Fruit fly (Drosophila melanogaster): ENCODE data around the gene CG11723.

DNA sequence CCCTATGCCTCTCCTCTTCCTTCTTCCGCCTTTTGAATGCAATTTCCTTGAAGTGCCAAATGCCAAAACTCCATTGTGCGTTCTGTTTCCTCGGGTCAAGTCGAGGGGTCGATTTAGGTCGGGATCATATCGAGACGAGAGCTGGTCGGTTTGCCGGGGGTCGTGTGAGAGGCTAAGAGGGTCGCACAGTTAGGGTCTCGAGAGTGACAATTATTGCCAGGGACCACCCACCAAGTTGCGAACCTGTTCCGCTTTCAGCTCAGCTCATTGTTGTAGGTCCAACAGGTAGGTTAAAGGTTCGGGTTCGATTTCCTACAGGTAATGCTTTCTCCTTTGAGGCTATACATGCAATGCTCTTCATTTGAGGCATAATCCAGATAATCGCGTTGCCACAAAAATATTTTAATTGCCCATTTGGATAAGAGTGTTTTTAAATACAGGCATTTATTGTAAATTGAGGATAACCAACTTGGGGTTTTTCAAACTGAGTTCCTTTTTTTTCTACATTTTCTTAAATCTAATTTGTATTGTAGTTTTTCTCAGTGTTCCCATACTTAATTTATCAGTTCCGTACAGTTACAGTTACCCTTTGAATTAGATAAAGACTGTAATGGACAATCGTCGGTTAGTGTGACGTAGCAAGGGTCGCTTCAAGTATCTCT is 25.5 kb upstream of the CG11723 start:
- TF ChIP-seq CTCF (optimal IDR thresholded peaks at IDR 0.05), result no peak
- no peak for TF ChIP-seq CG8478 (optimal IDR thresholded peaks at IDR 0.05)
